Worm (Caenorhabditis elegans) whole organism, L4 larva: ENCODE data around the gene Y45F10C.1.
"Not testable (repeated sequence)": the region's sequence is repeated elsewhere in the genome, so short reads cannot be mapped to it uniquely, and the experiment has no call there.

Source experiments
- F10B5.3 ChIP-seq: sonication (generic microtip); optimal IDR thresholded peaks from 2 replicates; lab custom pipeline; 2016; ENCODE audit warnings: mild to moderate bottlenecking, missing genetic modification characterization, missing compliant biosample characterization
- F26F4.8 ChIP-seq: fragments of 200-800 bp; sonication (Bioruptor generic); conservative IDR thresholded peaks from 2 replicates; pipeline ENCODE4 v1.3.6; 2022; ENCODE audit warnings: missing genetic modification characterization, missing compliant biosample characterization
- F44E2.7 ChIP-seq: fragments of 200-800 bp; sonication (Bioruptor generic); IDR thresholded peaks from 2 replicates; pipeline ENCODE4 v2.1.2; 2022; ENCODE audit warnings: missing genetic modification characterization, missing compliant biosample characterization
- T20F7.1 ChIP-seq: fragments of 200-800 bp; sonication (Bioruptor generic); optimal IDR thresholded peaks from 2 replicates; lab custom pipeline; 2018; ENCODE audit warnings: mild to moderate bottlenecking, missing genetic modification characterization, missing compliant biosample characterization
- Y105C5A.15 ChIP-seq: fragments of 200-800 bp; sonication (Bioruptor generic); IDR thresholded peaks from 2 replicates; pipeline ENCODE4 v1.3.6; 2022; ENCODE audit warnings: missing genetic modification characterization, missing compliant biosample characterization
- Y5F2A.4 ChIP-seq: fragments of 200-800 bp; sonication (Bioruptor generic); optimal IDR thresholded peaks from 2 replicates; lab custom pipeline; 2018; ENCODE audit warnings: mild to moderate bottlenecking, missing genetic modification characterization, missing compliant biosample characterization
- ZK546.5 ChIP-seq, 2 experiments: sonication (generic microtip); optimal IDR thresholded peaks; 2 replicates each; lab custom pipeline; 2017; ENCODE audit warnings: missing biosample characterization in 2 of 2, missing genetic modification characterization in 2 of 2
- aha-1 ChIP-seq: fragments of 150-350 bp; peaks from one replicate; lab custom pipeline; 2014; ENCODE audit warnings: missing biosample characterization, missing genetic modification characterization
- ama-1 ChIP-seq: fragments of 150-350 bp; optimal IDR thresholded peaks from 2 replicates; lab custom pipeline; 2014; ENCODE audit warnings: inconsistent platforms, mixed read lengths
- attf-4 ChIP-seq: sonication (generic microtip); optimal IDR thresholded peaks from 3 replicates; lab custom pipeline; 2017; ENCODE audit warnings: missing biosample characterization, missing genetic modification characterization
- ceh-32 ChIP-seq: sonication (generic microtip); optimal IDR thresholded peaks from 2 replicates; lab custom pipeline; 2016; ENCODE audit warnings: mild to moderate bottlenecking, missing genetic modification characterization, missing compliant biosample characterization; ENCODE audit not compliant: poor library complexity
- ceh-62 ChIP-seq: sonication (generic microtip); optimal IDR thresholded peaks from 2 replicates; lab custom pipeline; 2017; ENCODE audit warnings: missing biosample characterization, missing genetic modification characterization
- dmd-6 ChIP-seq: fragments of 200-800 bp; sonication (Bioruptor generic); IDR thresholded peaks from 2 replicates; pipeline ENCODE4 v1.3.6; 2022; ENCODE audit warnings: missing genetic modification reagents, missing genetic modification characterization, missing compliant biosample characterization
- hif-1 ChIP-seq, 2 experiments: sonication (generic microtip); optimal IDR thresholded peaks; 2 replicates each; lab custom pipeline; 2016 to 2017; ENCODE audit warnings: missing compliant biosample characterization in 2 of 2, missing genetic modification characterization in 2 of 2, missing genetic modification reagents in 2 of 2, missing genotype in 2 of 2, mild to moderate bottlenecking in 1 of 2
- hlh-11 ChIP-seq: fragments of 200-800 bp; sonication (Bioruptor generic); optimal IDR thresholded peaks from 2 replicates; lab custom pipeline; 2018; ENCODE audit warnings: mild to moderate bottlenecking, missing genetic modification characterization, missing compliant biosample characterization
- jun-1 ChIP-seq: fragments of 150-350 bp; optimal IDR thresholded peaks from 2 replicates; lab custom pipeline; 2014; ENCODE audit warnings: missing biosample characterization, missing genetic modification reagents, missing genetic modification characterization
- lin-38 ChIP-seq: fragments of 200-800 bp; sonication (Bioruptor generic); IDR thresholded peaks from 2 replicates; pipeline ENCODE4 v1.3.6; 2022; ENCODE audit warnings: missing genetic modification reagents, missing genetic modification characterization, missing compliant biosample characterization
- madf-9 ChIP-seq: fragments of 200-800 bp; sonication (Bioruptor generic); conservative IDR thresholded peaks from 2 replicates; pipeline ENCODE4 v1.3.6; 2022; ENCODE audit warnings: missing genetic modification reagents, missing genetic modification characterization, missing compliant biosample characterization
- mdt-29 ChIP-seq: fragments of 200-800 bp; sonication (Bioruptor generic); IDR thresholded peaks from 2 replicates; pipeline ENCODE4 v1.3.6; 2022; ENCODE audit warnings: missing genetic modification reagents, missing genetic modification characterization, missing compliant biosample characterization
- mep-1 ChIP-seq: fragments of 150-350 bp; sonication (generic microtip); optimal IDR thresholded peaks from 3 replicates; lab custom pipeline; 2014; ENCODE audit warnings: missing biosample characterization, missing genetic modification characterization
- mes-2 ChIP-seq: sonication (generic microtip); optimal IDR thresholded peaks from 2 replicates; lab custom pipeline; 2016; ENCODE audit warnings: missing genotype, mild to moderate bottlenecking, missing genetic modification characterization, missing compliant biosample characterization; ENCODE audit not compliant: poor library complexity, severe bottlenecking
- mxl-2 ChIP-seq: fragments of 200-800 bp; sonication (Bioruptor generic); conservative IDR thresholded peaks from 2 replicates; pipeline ENCODE4 v1.3.6; 2022; ENCODE audit warnings: missing genetic modification reagents, missing genetic modification characterization, missing compliant biosample characterization
- nhr-25 ChIP-seq: sonication (generic microtip); optimal IDR thresholded peaks from 2 replicates; lab custom pipeline; 2017; ENCODE audit warnings: missing genetic modification characterization, mild to moderate bottlenecking, missing compliant biosample characterization, antibody characterized with exemption, moderate library complexity, borderline replicate concordance; ENCODE audit not compliant: insufficient read depth
- nhr-42 ChIP-seq: fragments of 200-800 bp; sonication (Bioruptor generic); IDR thresholded peaks from 2 replicates; pipeline ENCODE4 v1.3.6; 2022; ENCODE audit warnings: missing genetic modification characterization, missing compliant biosample characterization
- nhr-76 ChIP-seq: fragments of 150-350 bp; optimal IDR thresholded peaks from 2 replicates; lab custom pipeline; 2014; ENCODE audit warnings: missing biosample characterization, missing genetic modification characterization
- pha-4 ChIP-seq, 2 experiments: fragments of 150-350 bp in 1 of 2; fragments of 200-800 bp in 1 of 2; sonication (Bioruptor generic) in 1 of 2; IDR thresholded peaks in 1 of 2; optimal IDR thresholded peaks in 1 of 2; 2 replicates each; pipeline versions ENCODE4 v1.3.6 to Lab custom; 2014 to 2022; ENCODE audit warnings: missing genetic modification characterization in 2 of 2, missing genetic modification reagents in 2 of 2, missing biosample characterization in 1 of 2, missing compliant biosample characterization in 1 of 2
- php-3 ChIP-seq: fragments of 200-800 bp; sonication (Bioruptor generic); IDR thresholded peaks from 2 replicates; pipeline ENCODE4 v1.3.6; 2022; ENCODE audit warnings: missing genetic modification reagents, missing genetic modification characterization, missing compliant biosample characterization
- rbr-2 ChIP-seq: sonication (generic microtip); optimal IDR thresholded peaks from 2 replicates; lab custom pipeline; 2016; ENCODE audit warnings: missing genotype, missing genetic modification characterization, missing compliant biosample characterization
- snpc-1.2 ChIP-seq: fragments of 200-800 bp; sonication (Bioruptor generic); IDR thresholded peaks from 2 replicates; pipeline ENCODE4 v1.3.6; 2022; ENCODE audit warnings: missing genetic modification reagents, missing genetic modification characterization, missing compliant biosample characterization
- snpc-4 ChIP-seq: fragments of 150-350 bp; optimal IDR thresholded peaks from 2 replicates; lab custom pipeline; 2014; ENCODE audit warnings: missing biosample characterization, missing genetic modification characterization
- spr-1 ChIP-seq: sonication (generic microtip); optimal IDR thresholded peaks from 2 replicates; lab custom pipeline; 2016; ENCODE audit warnings: mild to moderate bottlenecking, missing genetic modification characterization, missing compliant biosample characterization
- spr-3 ChIP-seq: fragments of 200-800 bp; sonication (Bioruptor generic); optimal IDR thresholded peaks from 2 replicates; lab custom pipeline; 2018; ENCODE audit warnings: mild to moderate bottlenecking, missing genetic modification characterization, missing compliant biosample characterization
- tag-97 ChIP-seq: fragments of 200-800 bp; sonication (Bioruptor generic); IDR thresholded peaks from 2 replicates; pipeline ENCODE4 v1.3.6; 2022; ENCODE audit warnings: missing genetic modification characterization, missing compliant biosample characterization
- tra-1 ChIP-seq: fragments of 200-800 bp; sonication (Bioruptor generic); IDR thresholded peaks from 2 replicates; pipeline ENCODE4 v1.3.6; 2022; ENCODE audit warnings: missing genetic modification reagents, missing genetic modification characterization, missing compliant biosample characterization
- vab-7 ChIP-seq: fragments of 200-800 bp; sonication (Bioruptor generic); IDR thresholded peaks from 2 replicates; pipeline ENCODE4 v1.3.6; 2022; ENCODE audit warnings: missing genetic modification reagents, missing genetic modification characterization, missing compliant biosample characterization

Gene Y45F10C.1

ce11 chrIV:13665073-13665472 is 5.7 kb upstream of the Y45F10C.1 start:
- TF ChIP-seq snpc-1.2 (GFP tag; lab: Robert Waterston, UW): 0 out of 2 replicates have a peak, but pooled peaks have one; percentile 47
- no peak for TF ChIP-seq ceh-32
- TF ChIP-seq, all 104 proteins: peak for 1

- TF ChIP-seq spr-1 (tag; lab: Kevin White, UChicago): no peak
- TF ChIP-seq nhr-42 (GFP tag; lab: Robert Waterston, UW): no peak
- no peak for TF ChIP-seq nhr-25
- no peak for TF ChIP-seq lin-38
- no peak for TF ChIP-seq nhr-76 (tag; lab: Kevin White, UChicago)
These were observed 4.7 kb upstream of the Y45F10C.1 start, which contains the start of gene Y45F10C.4 for ce11 chrIV:13664090-13664489. Gene Y45F10C.4 (minus strand): TSS chrIV:13664190.

ce11 chrIV:13662570-13662969 is 3.2 kb upstream of the Y45F10C.1 start, which contains the start of gene Y45F10C.2:
Gene Y45F10C.2 (minus strand): TSS chrIV:13662670.
- not testable (repeated sequence) for TF ChIP-seq vab-7; F10B5.3 (tag; lab: Kevin White, UChicago); hif-1 (tag; optimal IDR thresholded peaks at IDR 0.05; lab: Kevin White, UChicago)

ce11 chrIV:13658142-13658541 is 1.2 kb downstream of the Y45F10C.1 start:
- peak; percentile 92 for TF ChIP-seq snpc-1.2 (GFP tag; lab: Robert Waterston, UW)
- 0 out of 2 replicates have a peak, but pooled peaks have one; percentile 45 for TF ChIP-seq mdt-29 (GFP tag; lab: Robert Waterston, UW)

ce11 chrIV:13652023-13652422 is 7.3 kb downstream of the Y45F10C.1 start, which contains the start of gene Y45F10C.6:
Gene Y45F10C.6 (plus strand): TSS chrIV:13652323.
- not testable (repeated sequence) for TF ChIP-seq T20F7.1 (GFP tag; lab: Kevin White, UChicago); mep-1 (tag; lab: Kevin White, UChicago); mxl-2 (GFP tag; lab: Robert Waterston, UW)

ce11 chrIV:13651411-13651810 is 7.9 kb downstream of the Y45F10C.1 start, which contains the start of gene C08F11.12:
Gene C08F11.12 (minus strand): TSS chrIV:13651511.
- TF ChIP-seq nhr-42, F26F4.8, madf-9 (GFP tag; lab: Robert Waterston, UW): not testable (repeated sequence)
- TF ChIP-seq, all 104 proteins: peak for 0; not testable (repeated sequence) for 104

ce11 chrIV:13650238-13650637 is 9.1 kb downstream of the Y45F10C.1 start, which contains the start of gene C08F11.17:
Gene C08F11.17 (minus strand): TSS chrIV:13650338.
- TF ChIP-seq Y5F2A.4 (no peak), attf-4 (no peak), tra-1 (GFP tag; lab: Robert Waterston, UW) (no peak), F10B5.3 (tag; lab: Kevin White, UChicago) (no peak)

- TF ChIP-seq jun-1 (tag; lab: Kevin White, UChicago) (no peak), F44E2.7 (GFP tag; lab: Robert Waterston, UW) (no peak), ZK546.5 (tag; optimal IDR thresholded peaks at IDR 0.05; lab: Kevin White, UChicago) (no peak), aha-1 (no peak), hlh-11 (tag; lab: Kevin White, UChicago) (no peak), pha-4 (GFP tag; IDR thresholded peaks at IDR 0.05; lab: Robert Waterston, UW) (no peak), pha-4 (tag; optimal IDR thresholded peaks at IDR 0.05; lab: Kevin White, UChicago) (no peak), snpc-4 (tag; lab: Kevin White, UChicago) (no peak), php-3 (no peak), ceh-62 (no peak), tag-97 (GFP tag; lab: Robert Waterston, UW) (no peak), dmd-6 (GFP tag; lab: Robert Waterston, UW) (no peak), ama-1 (lab: Kevin White, UChicago) (no peak), rbr-2 (tag; lab: Kevin White, UChicago) (no peak), Y105C5A.15 (GFP tag; lab: Robert Waterston, UW) (no peak), mdt-29 (GFP tag; lab: Robert Waterston, UW) (no peak), mes-2 (tag; lab: Kevin White, UChicago) (no peak), spr-3 (no peak), F26F4.8 (GFP tag; lab: Robert Waterston, UW) (no peak), nhr-25 (no peak)
- TF ChIP-seq, all 104 proteins: peak for 0
These were observed 10.2 kb downstream of the Y45F10C.1 start, which contains the start of gene C08F11.10 for ce11 chrIV:13649126-13649525. Gene C08F11.10 (minus strand): TSS chrIV:13649226.
